Worm (Caenorhabditis elegans) whole organism, L2 larva: Measurements from ENCODE around the gene jmjd-3.1.
"Not testable (repeated sequence)": the region's sequence is repeated elsewhere in the genome, so short reads cannot be mapped to it uniquely, and the experiment has no call there.

Experiments used
- C34F6.9 ChIP-seq: fragments of 150-350 bp; optimal IDR thresholded peaks from 2 replicates; lab custom pipeline; 2014; ENCODE audit warnings: missing biosample characterization, missing genetic modification characterization
- F13H6.1 ChIP-seq: sonication (generic microtip); optimal IDR thresholded peaks from 2 replicates; lab custom pipeline; 2016; ENCODE audit warnings: missing genetic modification characterization, missing compliant biosample characterization
- R02D3.7 ChIP-seq: fragments of 150-350 bp; optimal IDR thresholded peaks from 2 replicates; lab custom pipeline; 2014; ENCODE audit warnings: missing biosample characterization, missing genetic modification characterization
- Y55F3AM.14 ChIP-seq: fragments of 200-800 bp; sonication (Bioruptor generic); optimal IDR thresholded peaks from 2 replicates; lab custom pipeline; 2018; ENCODE audit warnings: mild to moderate bottlenecking, missing genetic modification characterization, missing compliant biosample characterization
- ZK546.5 ChIP-seq: sonication (generic microtip); optimal IDR thresholded peaks from 2 replicates; lab custom pipeline; 2017; ENCODE audit warnings: missing biosample characterization, missing genetic modification characterization
- alr-1 ChIP-seq: fragments of 150-350 bp; optimal IDR thresholded peaks from 2 replicates; lab custom pipeline; 2014; ENCODE audit warnings: missing biosample characterization, missing genetic modification characterization
- aly-2 ChIP-seq: fragments of 150-350 bp; optimal IDR thresholded peaks from 2 replicates; lab custom pipeline; 2014; ENCODE audit warnings: missing biosample characterization, missing genetic modification characterization
- ama-1 ChIP-seq: fragments of 150-350 bp; optimal IDR thresholded peaks from 2 replicates; lab custom pipeline; 2018; ENCODE audit warnings: inconsistent platforms
- blmp-1 ChIP-seq: sonication (generic microtip); optimal IDR thresholded peaks from 2 replicates; lab custom pipeline; 2017; ENCODE audit warnings: missing genetic modification characterization, mild to moderate bottlenecking, missing compliant biosample characterization, antibody characterized with exemption, moderate library complexity; ENCODE audit not compliant: insufficient read depth
- ceh-16 ChIP-seq: fragments of 150-350 bp; optimal IDR thresholded peaks from 2 replicates; lab custom pipeline; 2014; ENCODE audit warnings: missing biosample characterization, missing genetic modification characterization
- ceh-82 ChIP-seq: fragments of 150-350 bp; optimal IDR thresholded peaks from 2 replicates; lab custom pipeline; 2014; ENCODE audit warnings: missing biosample characterization, missing genetic modification characterization
- crh-2 ChIP-seq: sonication (generic microtip); optimal IDR thresholded peaks from 2 replicates; lab custom pipeline; 2017; ENCODE audit warnings: missing biosample characterization, missing genetic modification characterization
- dmd-4 ChIP-seq: sonication (generic microtip); optimal IDR thresholded peaks from 2 replicates; lab custom pipeline; 2017; ENCODE audit warnings: missing biosample characterization, missing genetic modification characterization
- egl-27 ChIP-seq: sonication (generic microtip); optimal IDR thresholded peaks from 3 replicates; lab custom pipeline; 2017; ENCODE audit warnings: missing biosample characterization, missing genetic modification reagents, missing genetic modification characterization
- elt-1 ChIP-seq: fragments of 150-350 bp; optimal IDR thresholded peaks from 2 replicates; lab custom pipeline; 2014; ENCODE audit warnings: missing biosample characterization, missing genetic modification characterization
- elt-3 ChIP-seq: sonication (generic microtip); optimal IDR thresholded peaks from 2 replicates; lab custom pipeline; 2017; ENCODE audit warnings: missing biosample characterization, missing genetic modification characterization
- fos-1 ChIP-seq: fragments of 150-350 bp; optimal IDR thresholded peaks from 2 replicates; lab custom pipeline; 2014; ENCODE audit warnings: missing biosample characterization, missing genetic modification characterization
- gmeb-1 ChIP-seq: fragments of 150-350 bp; optimal IDR thresholded peaks from 2 replicates; lab custom pipeline; 2014; ENCODE audit warnings: missing biosample characterization, missing genetic modification characterization
- lin-11 ChIP-seq: fragments of 150-350 bp; sonication (generic microtip); optimal IDR thresholded peaks from 2 replicates; lab custom pipeline; 2014; ENCODE audit warnings: missing biosample characterization, missing genetic modification characterization, inconsistent platforms, mixed read lengths
- lin-13 ChIP-seq: fragments of 150-350 bp; optimal IDR thresholded peaks from 2 replicates; lab custom pipeline; 2014; ENCODE audit warnings: missing biosample characterization, missing genetic modification reagents, missing genetic modification characterization
- lin-39 ChIP-seq: fragments of 150-350 bp; optimal IDR thresholded peaks from 2 replicates; lab custom pipeline; 2014; ENCODE audit warnings: missing biosample characterization, missing genetic modification reagents, missing genetic modification characterization
- lsy-2 ChIP-seq, 2 experiments: fragments of 150-350 bp in 1 of 2; sonication (generic microtip) in 1 of 2; optimal IDR thresholded peaks; 2 replicates each; lab custom pipeline; 2014 to 2017; ENCODE audit warnings: missing biosample characterization in 2 of 2, missing genetic modification characterization in 2 of 2
- mab-5 ChIP-seq: fragments of 150-350 bp; optimal IDR thresholded peaks from 2 replicates; lab custom pipeline; 2014; ENCODE audit warnings: missing biosample characterization, missing genetic modification characterization
- mbf-1 ChIP-seq: sonication (generic microtip); optimal IDR thresholded peaks from 2 replicates; lab custom pipeline; 2017; ENCODE audit warnings: missing biosample characterization, missing genetic modification characterization
- mdl-1 ChIP-seq, 2 experiments: fragments of 150-350 bp in 1 of 2; sonication (generic microtip) in 1 of 2; optimal IDR thresholded peaks; 2 replicates each; lab custom pipeline; 2017; ENCODE audit warnings: missing biosample characterization in 2 of 2, missing genetic modification characterization in 2 of 2
- nhr-10 ChIP-seq: sonication (generic microtip); optimal IDR thresholded peaks from 2 replicates; lab custom pipeline; 2017; ENCODE audit warnings: missing biosample characterization, missing genetic modification characterization
- nhr-11 ChIP-seq: fragments of 150-350 bp; optimal IDR thresholded peaks from 2 replicates; lab custom pipeline; 2014; ENCODE audit warnings: missing biosample characterization, missing genetic modification characterization
- nhr-12 ChIP-seq: fragments of 150-350 bp; optimal IDR thresholded peaks from 2 replicates; lab custom pipeline; 2014; ENCODE audit warnings: missing biosample characterization, missing genetic modification characterization
- nhr-129 ChIP-seq: fragments of 150-350 bp; optimal IDR thresholded peaks from 2 replicates; lab custom pipeline; 2014; ENCODE audit warnings: missing biosample characterization, missing genetic modification characterization
- nhr-21 ChIP-seq: fragments of 150-350 bp; optimal IDR thresholded peaks from 2 replicates; lab custom pipeline; 2014; ENCODE audit warnings: missing biosample characterization, missing genetic modification characterization
- nhr-23 ChIP-seq: fragments of 150-350 bp; optimal IDR thresholded peaks from 2 replicates; lab custom pipeline; 2014; ENCODE audit warnings: missing biosample characterization, missing genetic modification reagents, missing genetic modification characterization
- nhr-237 ChIP-seq: fragments of 150-350 bp; optimal IDR thresholded peaks from 2 replicates; lab custom pipeline; 2014; ENCODE audit warnings: missing biosample characterization, missing genetic modification characterization
- nhr-25 ChIP-seq: fragments of 150-350 bp; sonication (generic microtip); optimal IDR thresholded peaks from 3 replicates; lab custom pipeline; 2014; ENCODE audit warnings: missing biosample characterization, missing genetic modification characterization
- nhr-6 ChIP-seq: fragments of 150-350 bp; optimal IDR thresholded peaks from 2 replicates; lab custom pipeline; 2014; ENCODE audit warnings: missing biosample characterization, missing genetic modification characterization
- nhr-77 ChIP-seq: fragments of 150-350 bp; optimal IDR thresholded peaks from 2 replicates; lab custom pipeline; 2014; ENCODE audit warnings: missing biosample characterization, missing genetic modification characterization
- peb-1 ChIP-seq: fragments of 150-350 bp; optimal IDR thresholded peaks from 2 replicates; lab custom pipeline; 2014; ENCODE audit warnings: missing biosample characterization, missing genetic modification characterization
- sem-4 ChIP-seq: fragments of 150-350 bp; optimal IDR thresholded peaks from 2 replicates; lab custom pipeline; 2014; ENCODE audit warnings: missing biosample characterization, missing genetic modification reagents, missing genetic modification characterization
- skn-1 ChIP-seq: sonication (generic microtip); optimal IDR thresholded peaks from 2 replicates; lab custom pipeline; 2017; ENCODE audit warnings: missing biosample characterization, missing genetic modification characterization
- sma-3 ChIP-seq: sonication (generic microtip); optimal IDR thresholded peaks from 2 replicates; lab custom pipeline; 2016; ENCODE audit warnings: missing genetic modification reagents, missing genetic modification characterization, missing compliant biosample characterization
- sma-9 ChIP-seq, 2 experiments: fragments of 150-350 bp in 1 of 2; sonication (generic microtip) in 1 of 2; optimal IDR thresholded peaks; 2 replicates each; lab custom pipeline; 2014 to 2016; ENCODE audit warnings: missing genetic modification characterization in 2 of 2, mild to moderate bottlenecking in 1 of 2, missing biosample characterization in 1 of 2, missing compliant biosample characterization in 1 of 2, missing genetic modification reagents in 1 of 2, moderate library complexity in 1 of 2
- snpc-4 ChIP-seq: fragments of 150-350 bp; optimal IDR thresholded peaks from 2 replicates; lab custom pipeline; 2014; ENCODE audit warnings: missing biosample characterization, missing genetic modification characterization
- unc-39 ChIP-seq: fragments of 150-350 bp; optimal IDR thresholded peaks from 2 replicates; lab custom pipeline; 2014; ENCODE audit warnings: missing biosample characterization, missing genetic modification characterization
- unc-55 ChIP-seq: fragments of 150-350 bp; sonication (generic microtip); optimal IDR thresholded peaks from 3 replicates; lab custom pipeline; 2014; ENCODE audit warnings: missing biosample characterization, missing genetic modification reagents, missing genetic modification characterization
- unc-62 ChIP-seq: fragments of 150-350 bp; optimal IDR thresholded peaks from 2 replicates; lab custom pipeline; 2014; ENCODE audit warnings: missing biosample characterization, missing genetic modification reagents, missing genetic modification characterization
- zag-1 ChIP-seq: fragments of 150-350 bp; optimal IDR thresholded peaks from 2 replicates; lab custom pipeline; 2014; ENCODE audit warnings: missing biosample characterization, missing genetic modification characterization
- ztf-1 ChIP-seq: fragments of 200-800 bp; sonication (Bioruptor generic); conservative IDR thresholded peaks from 2 replicates; pipeline ENCODE4 v1.3.6; 2022; ENCODE audit warnings: missing genetic modification characterization, missing compliant biosample characterization
- ztf-11 ChIP-seq: sonication (generic microtip); optimal IDR thresholded peaks from 2 replicates; lab custom pipeline; 2017; ENCODE audit warnings: missing biosample characterization, missing genetic modification characterization
- ztf-4 ChIP-seq: fragments of 150-350 bp; optimal IDR thresholded peaks from 2 replicates; lab custom pipeline; 2014; ENCODE audit warnings: missing biosample characterization, missing genetic modification characterization

Gene jmjd-3.1

DNA sequence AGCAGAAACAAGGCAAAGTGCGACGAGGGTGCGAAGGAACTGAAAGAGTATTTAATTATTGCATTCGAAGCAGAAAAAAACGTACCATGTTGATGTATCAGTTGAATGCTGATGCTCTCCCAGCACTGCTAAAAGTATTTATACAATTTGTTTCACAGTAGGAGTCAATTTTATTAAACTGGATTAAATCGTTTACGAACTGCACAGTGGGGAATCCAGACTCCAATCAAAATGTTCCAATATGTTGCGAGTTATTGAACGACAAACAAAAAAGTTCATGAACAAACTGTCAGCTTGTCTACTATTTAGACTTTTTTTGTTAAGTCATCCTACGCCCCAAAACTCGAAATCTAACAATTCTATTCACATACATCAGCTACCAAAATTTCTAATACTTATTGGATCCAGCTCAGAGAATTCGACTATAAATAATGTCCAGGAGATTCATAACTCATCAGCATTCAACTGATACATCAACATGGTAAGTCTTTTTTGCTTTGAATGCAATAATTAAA, 32.5 kb upstream of the jmjd-3.1 start, which contains the start of the genes nspc-4 and nspc-5:
TSS of gene nspc-4 (minus strand) at position 101 of the 515 bp plus-strand sequence.
TSS of gene nspc-5 (plus strand) at position 465 of the 515 bp plus-strand sequence.
- TF ChIP-seq ceh-16, mab-5, lin-39 (tag; lab: Kevin White, UChicago): not testable (repeated sequence)

DNA sequence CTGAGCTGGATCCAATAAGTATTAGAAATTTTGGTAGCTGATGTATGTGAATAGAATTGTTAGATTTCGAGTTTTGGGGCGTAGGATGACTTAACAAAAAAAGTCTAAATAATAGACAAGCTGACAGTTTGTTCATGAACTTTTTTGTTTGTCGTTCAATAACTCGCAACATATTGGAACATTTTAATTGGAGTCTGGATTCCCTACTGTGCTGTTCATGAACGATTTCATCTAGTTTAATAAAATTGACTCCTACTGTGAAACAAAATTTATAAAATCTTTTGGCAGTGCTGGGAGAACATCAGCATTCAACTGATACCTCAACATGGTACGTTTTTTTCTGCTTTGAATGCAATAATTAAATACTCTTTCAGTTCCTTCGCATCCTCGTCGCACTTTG, 29.3 kb upstream of the jmjd-3.1 start, which contains the start of gene nspc-7:
TSS of gene nspc-7 (plus strand) at position 301 of the 400 bp plus-strand sequence.
- not testable (repeated sequence) for TF ChIP-seq lin-13; sma-3 (GFP tag; lab: Kevin White, UChicago); sem-4 (tag; lab: Kevin White, UChicago)

DNA sequence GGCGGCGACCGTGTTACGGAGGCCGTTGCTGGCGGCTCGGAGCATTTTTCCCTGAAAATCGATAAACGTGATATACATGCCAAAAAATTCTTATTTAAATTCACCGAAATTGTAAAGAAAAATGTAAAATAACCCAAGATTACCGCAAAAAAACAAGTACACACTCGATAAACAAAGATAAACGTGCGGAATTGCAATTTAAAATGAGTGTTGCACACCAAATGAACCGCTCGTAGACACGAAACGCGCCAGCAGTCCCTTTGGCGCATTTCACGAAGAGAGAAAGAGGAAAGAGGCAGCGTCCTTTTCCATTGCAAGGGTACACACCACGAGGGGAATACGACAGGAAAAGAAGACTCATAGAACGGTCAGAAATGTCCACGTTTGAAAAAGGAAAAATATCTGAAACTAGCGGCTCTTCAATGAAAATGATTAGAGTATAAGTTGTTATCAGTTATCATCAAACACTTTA, 24.8 kb upstream of the jmjd-3.1 start, which contains the start of gene sdha-1:
TSS of gene sdha-1 (minus strand) at position 51 of the 472 bp plus-strand sequence.
- TF ChIP-seq ceh-16 (tag; lab: Kevin White, UChicago) (peak; percentile 66), nhr-237 (tag; lab: Kevin White, UChicago) (no peak), unc-55 (GFP tag; lab: Kevin White, UChicago) (peak; percentile 86), lin-11 (tag; lab: Kevin White, UChicago) (peak; percentile 62), mab-5 (tag; lab: Kevin White, UChicago) (peak; percentile 37), aly-2 (tag; lab: Kevin White, UChicago) (no peak), ztf-1 (GFP tag; lab: Robert Waterston, UW) (no peak), nhr-25 (tag; lab: Kevin White, UChicago) (peak; percentile 84), zag-1 (peak; percentile 77), nhr-12 (no peak), mbf-1 (tag; lab: Kevin White, UChicago) (no peak), nhr-129 (tag; lab: Kevin White, UChicago) (peak; percentile 98), lin-39 (tag; lab: Kevin White, UChicago) (no peak), sma-9 (GFP tag; optimal IDR thresholded peaks at IDR 0.05; lab: Kevin White, UChicago) (peak; percentile 92), sma-9 (tag; optimal IDR thresholded peaks at IDR 0.05; lab: Kevin White, UChicago) (no peak), peb-1 (no peak), dmd-4 (tag; lab: Kevin White, UChicago) (no peak), ztf-11 (tag; lab: Kevin White, UChicago) (no peak), Y55F3AM.14 (GFP tag; lab: Kevin White, UChicago) (peak; percentile 12), alr-1 (no peak), skn-1 (no peak), gmeb-1 (tag; lab: Kevin White, UChicago) (peak; percentile 82), elt-3 (tag; lab: Kevin White, UChicago) (no peak), fos-1 (tag; lab: Kevin White, UChicago) (peak; percentile 90), nhr-6 (peak; percentile 90), nhr-11 (no peak), C34F6.9 (tag; lab: Kevin White, UChicago) (peak; percentile 94), nhr-23 (tag; lab: Kevin White, UChicago) (no peak), nhr-77 (tag; lab: Kevin White, UChicago) (no peak), crh-2 (tag; lab: Kevin White, UChicago) (peak; percentile 95), lsy-2 (tag; optimal IDR thresholded peaks at IDR 0.05; lab: Kevin White, UChicago) (peak; percentile 44 to 88), nhr-10 (peak; percentile 16), ztf-4 (tag; lab: Kevin White, UChicago) (peak; percentile 67), blmp-1 (tag; lab: Kevin White, UChicago) (no peak), nhr-21 (peak; percentile 73), ZK546.5 (tag; lab: Kevin White, UChicago) (no peak), unc-62 (no peak), R02D3.7 (tag; lab: Kevin White, UChicago) (no peak), egl-27 (tag; lab: Kevin White, UChicago) (peak; percentile 81), sem-4 (tag; lab: Kevin White, UChicago) (peak; percentile 85), lin-13 (peak; percentile 83), F13H6.1 (tag; lab: Kevin White, UChicago) (peak; percentile 91), ama-1 (lab: Kevin White, UChicago) (no peak), ceh-82 (tag; lab: Kevin White, UChicago) (no peak), sma-3 (GFP tag; lab: Kevin White, UChicago) (peak; percentile 88), unc-39 (tag; lab: Kevin White, UChicago) (no peak), elt-1 (tag; lab: Kevin White, UChicago) (peak; percentile 4), snpc-4 (tag; lab: Kevin White, UChicago) (peak; percentile 82), mdl-1 (tag; optimal IDR thresholded peaks at IDR 0.05; lab: Kevin White, UChicago) (peak; percentile 37 to 78)
